Worm (Caenorhabditis elegans) whole organism, L1 larva: ENCODE results near the gene sid-2.
A peak's percentile ranks its signal among the peaks of the same experiment; 100 is the strongest.

Experiments used
- C16A3.4 ChIP-seq: fragments of 150-350 bp; optimal IDR thresholded peaks from 2 replicates; lab custom pipeline; 2014; ENCODE audit warnings: missing biosample characterization, missing genetic modification characterization
- F16B12.6 ChIP-seq: fragments of 150-350 bp; optimal IDR thresholded peaks from 2 replicates; lab custom pipeline; 2014; ENCODE audit warnings: missing biosample characterization, missing genetic modification characterization
- Y116A8C.19 ChIP-seq: sonication (generic microtip); optimal IDR thresholded peaks from 2 replicates; lab custom pipeline; 2016; ENCODE audit warnings: missing compliant biosample characterization, missing genetic modification characterization, borderline replicate concordance
- blmp-1 ChIP-seq: fragments of 150-350 bp; optimal IDR thresholded peaks from 2 replicates; lab custom pipeline; 2014; ENCODE audit warnings: missing biosample characterization, missing genetic modification characterization
- ceh-82 ChIP-seq, 3 experiments: fragments of 150-350 bp in 1 of 3; sonication (generic microtip) in 2 of 3; optimal IDR thresholded peaks; 2 replicates each; lab custom pipeline; 2014 to 2017; ENCODE audit warnings: missing biosample characterization in 3 of 3, missing genetic modification characterization in 3 of 3
- efl-1 ChIP-seq, 4 experiments: fragments of 150-350 bp; optimal IDR thresholded peaks in 3 of 4; peaks in 1 of 4; 1 replicate in 1 of 4; 2 replicates in 3 of 4; lab custom pipeline; 2014; ENCODE audit warnings: missing biosample characterization in 2 of 4, missing genetic modification characterization in 2 of 4, missing genetic modification reagents in 2 of 4
- elt-2 ChIP-seq: sonication (generic microtip); optimal IDR thresholded peaks from 2 replicates; lab custom pipeline; 2016; ENCODE audit warnings: missing genetic modification characterization, mild to moderate bottlenecking, inconsistent platforms, missing compliant biosample characterization, missing genetic modification reagents
- elt-3 ChIP-seq, 6 experiments: fragments of 150-350 bp in 1 of 6; sonication (generic microtip); optimal IDR thresholded peaks; 2 replicates each; lab custom pipeline; 2017 to 2018; ENCODE audit warnings: missing biosample characterization in 6 of 6, missing genetic modification characterization in 6 of 6, inconsistent platforms in 1 of 6
- fkh-4 ChIP-seq: sonication (generic microtip); optimal IDR thresholded peaks from 2 replicates; lab custom pipeline; 2016; ENCODE audit warnings: missing compliant biosample characterization, missing genetic modification characterization, borderline replicate concordance
- fkh-8 ChIP-seq: sonication (generic microtip); optimal IDR thresholded peaks from 2 replicates; lab custom pipeline; 2016; ENCODE audit warnings: mild to moderate bottlenecking, missing genetic modification characterization, missing compliant biosample characterization
- isw-1 ChIP-seq: fragments of 200-800 bp; sonication (Bioruptor generic); IDR thresholded peaks from 2 replicates; pipeline ENCODE4 v1.3.6; 2022; ENCODE audit warnings: missing genetic modification characterization, missing compliant biosample characterization
- jun-1 ChIP-seq: fragments of 150-350 bp; optimal IDR thresholded peaks from 2 replicates; lab custom pipeline; 2014; ENCODE audit warnings: missing biosample characterization, missing genetic modification reagents, missing genetic modification characterization
- lin-35 ChIP-seq, 2 experiments: fragments of 150-350 bp; optimal IDR thresholded peaks; 2 replicates each; lab custom pipeline; 2014; ENCODE audit warnings: missing biosample characterization in 2 of 2, missing genetic modification characterization in 2 of 2, missing genetic modification reagents in 2 of 2
- lsy-2 ChIP-seq, 2 experiments: fragments of 150-350 bp; optimal IDR thresholded peaks; 2 replicates each; lab custom pipeline; 2014; ENCODE audit warnings: missing biosample characterization in 2 of 2, missing genetic modification characterization in 2 of 2
- mdl-1 ChIP-seq, 2 experiments: fragments of 150-350 bp; optimal IDR thresholded peaks; 2 replicates each; lab custom pipeline; 2014 to 2017; ENCODE audit warnings: missing biosample characterization in 2 of 2, missing genetic modification characterization in 2 of 2, inconsistent platforms in 1 of 2
- mef-2 ChIP-seq: fragments of 150-350 bp; optimal IDR thresholded peaks from 2 replicates; lab custom pipeline; 2014; ENCODE audit warnings: missing biosample characterization, missing genetic modification characterization
- mep-1 ChIP-seq: fragments of 150-350 bp; optimal IDR thresholded peaks from 2 replicates; lab custom pipeline; 2014; ENCODE audit warnings: missing biosample characterization, missing genetic modification characterization
- nhr-20 ChIP-seq: sonication (generic microtip); optimal IDR thresholded peaks from 2 replicates; lab custom pipeline; 2016; ENCODE audit warnings: mild to moderate bottlenecking, missing genetic modification characterization, missing compliant biosample characterization
- nhr-47 ChIP-seq: sonication (generic microtip); optimal IDR thresholded peaks from 2 replicates; lab custom pipeline; 2016; ENCODE audit warnings: mild to moderate bottlenecking, missing genetic modification characterization, moderate library complexity, missing compliant biosample characterization
- nhr-71 ChIP-seq: sonication (generic microtip); optimal IDR thresholded peaks from 2 replicates; lab custom pipeline; 2016; ENCODE audit warnings: mild to moderate bottlenecking, missing genetic modification characterization, moderate library complexity, missing compliant biosample characterization
- nhr-76 ChIP-seq: sonication (generic microtip); optimal IDR thresholded peaks from 2 replicates; lab custom pipeline; 2017; ENCODE audit warnings: missing biosample characterization, missing genetic modification characterization
- nhr-77 ChIP-seq: fragments of 150-350 bp; optimal IDR thresholded peaks from 2 replicates; lab custom pipeline; 2014; ENCODE audit warnings: missing biosample characterization, missing genetic modification characterization
- nhr-84 ChIP-seq: sonication (generic microtip); optimal IDR thresholded peaks from 2 replicates; lab custom pipeline; 2017; ENCODE audit warnings: missing biosample characterization, missing genetic modification characterization
- nhr-85 ChIP-seq: sonication (generic microtip); peaks from one replicate; lab custom pipeline; 2016; ENCODE audit warnings: missing genetic modification characterization, inconsistent platforms, missing compliant biosample characterization
- nhr-90 ChIP-seq: sonication (generic microtip); optimal IDR thresholded peaks from 2 replicates; lab custom pipeline; 2016; ENCODE audit warnings: mild to moderate bottlenecking, missing genetic modification characterization, missing compliant biosample characterization; ENCODE audit not compliant: poor library complexity
- pag-3 ChIP-seq: sonication (generic microtip); optimal IDR thresholded peaks from 2 replicates; lab custom pipeline; 2017; ENCODE audit warnings: missing genetic modification characterization, mild to moderate bottlenecking, missing compliant biosample characterization, antibody characterized with exemption, borderline replicate concordance; ENCODE audit not compliant: insufficient read depth
- rnt-1 ChIP-seq: sonication (generic microtip); optimal IDR thresholded peaks from 2 replicates; lab custom pipeline; 2016; ENCODE audit warnings: mild to moderate bottlenecking, missing genetic modification characterization, moderate library complexity, missing compliant biosample characterization
- skn-1 ChIP-seq: fragments of 150-350 bp; optimal IDR thresholded peaks from 2 replicates; lab custom pipeline; 2014; ENCODE audit warnings: missing biosample characterization, missing genetic modification characterization
- snu-23 ChIP-seq: sonication (generic microtip); optimal IDR thresholded peaks from 2 replicates; lab custom pipeline; 2016; ENCODE audit warnings: missing genetic modification characterization, missing compliant biosample characterization
- sox-4 ChIP-seq: sonication (generic microtip); optimal IDR thresholded peaks from 2 replicates; lab custom pipeline; 2016; ENCODE audit warnings: missing genetic modification characterization, missing compliant biosample characterization
- swsn-7 ChIP-seq: sonication (generic microtip); optimal IDR thresholded peaks from 2 replicates; lab custom pipeline; 2016; ENCODE audit warnings: missing genetic modification characterization, missing compliant biosample characterization
- tbx-2 ChIP-seq: sonication (generic microtip); optimal IDR thresholded peaks from 2 replicates; lab custom pipeline; 2016; ENCODE audit warnings: missing genetic modification characterization, missing compliant biosample characterization
- unc-130 ChIP-seq: fragments of 150-350 bp; optimal IDR thresholded peaks from 2 replicates; lab custom pipeline; 2017; ENCODE audit warnings: missing biosample characterization, missing genetic modification characterization, inconsistent platforms
- unc-86 ChIP-seq: sonication (generic microtip); optimal IDR thresholded peaks from 2 replicates; lab custom pipeline; 2016; ENCODE audit warnings: missing genetic modification characterization, missing compliant biosample characterization
- ztf-11 ChIP-seq, 2 experiments: sonication (generic microtip); optimal IDR thresholded peaks; 2 replicates each; lab custom pipeline; 2016 to 2017; ENCODE audit warnings: missing genetic modification characterization in 2 of 2, missing biosample characterization in 1 of 2, missing compliant biosample characterization in 1 of 2

sid-2 gene

DNA sequence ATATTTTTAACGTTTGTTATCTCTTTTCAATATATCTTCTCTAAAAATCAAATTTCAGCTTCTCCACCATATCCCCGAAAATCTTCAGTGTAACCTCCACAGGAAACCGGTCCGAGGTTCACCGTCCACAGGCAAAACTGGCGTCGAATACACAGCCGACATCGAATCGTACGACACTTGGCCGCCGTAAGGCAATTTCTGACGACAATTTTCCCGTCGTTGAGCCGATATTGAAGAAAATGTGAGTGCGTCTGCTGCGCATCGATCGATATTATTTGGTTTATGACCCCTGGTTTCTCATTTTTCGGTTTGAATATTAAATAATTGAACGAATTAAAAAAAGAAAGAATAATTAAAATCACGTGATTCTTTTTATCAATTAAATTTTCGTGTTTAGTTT is 8.0 kb downstream of the sid-2 start, which contains the start of gene cul-2 (continued):
- TF ChIP-seq efl-1 (optimal IDR thresholded peaks at IDR 0.05; lab: Kevin White, UChicago) (peak in 1 of 2 experiments; percentile 41), efl-1 (GFP tag; optimal IDR thresholded peaks at IDR 0.05 in 1 of 2; lab: Kevin White, UChicago) (peak; percentile 34 to 80), elt-2 (no peak), mep-1 (tag; lab: Kevin White, UChicago) (peak; percentile 19), lsy-2 (tag; optimal IDR thresholded peaks at IDR 0.05; lab: Kevin White, UChicago) (peak; percentile 9 to 49)

DNA sequence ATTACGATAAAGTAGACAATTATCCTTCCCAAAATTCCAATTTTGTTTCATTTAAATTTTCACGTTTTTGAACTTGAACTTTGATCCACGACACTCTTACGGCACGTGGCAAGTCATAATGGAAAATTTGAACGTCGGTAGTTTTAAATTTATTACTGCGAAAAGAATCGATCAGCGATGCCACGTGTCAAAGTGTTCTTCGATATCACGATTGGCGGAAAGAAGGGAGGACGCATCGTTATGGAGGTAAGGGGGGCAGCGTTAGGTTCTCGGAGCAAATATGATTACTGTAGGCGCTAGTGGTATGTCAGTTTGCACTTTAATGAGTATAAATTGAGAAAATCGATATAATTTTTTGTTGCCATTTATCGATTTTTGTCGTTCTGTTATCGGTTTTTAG is 13.3 kb downstream of the sid-2 start, which contains the start of gene cyn-2:
Gene cyn-2, plus strand, starts transcription at position 114 of the 400 bp plus-strand sequence.
- no peak for TF ChIP-seq F16B12.6 (tag; lab: Kevin White, UChicago)

DNA sequence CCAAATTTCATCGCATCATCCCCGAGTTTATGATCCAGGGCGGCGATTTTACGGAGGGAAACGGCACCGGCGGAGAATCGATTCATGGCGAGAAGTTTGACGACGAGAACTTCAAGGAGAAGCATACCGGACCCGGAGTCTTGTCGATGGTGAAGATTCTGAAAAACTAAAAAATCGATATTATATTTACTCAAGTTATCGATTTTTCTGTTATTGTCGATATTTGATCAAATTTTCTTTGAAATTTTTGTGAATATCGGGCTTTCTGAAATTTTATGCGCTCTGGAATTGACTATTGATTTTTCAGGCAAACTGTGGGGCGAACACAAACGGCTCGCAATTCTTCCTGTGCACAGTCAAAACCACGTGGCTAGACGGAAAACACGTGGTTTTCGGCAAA is 13.9 kb downstream of the sid-2 start:
- no peak for TF ChIP-seq mep-1 (tag; lab: Kevin White, UChicago)
- no peak for TF ChIP-seq skn-1 (tag; lab: Kevin White, UChicago)
- no peak for TF ChIP-seq unc-86 (tag; lab: Kevin White, UChicago)
- no peak for TF ChIP-seq mef-2 (tag; lab: Kevin White, UChicago)
- peak; percentile 51 for TF ChIP-seq nhr-85 (tag; lab: Kevin White, UChicago)

DNA sequence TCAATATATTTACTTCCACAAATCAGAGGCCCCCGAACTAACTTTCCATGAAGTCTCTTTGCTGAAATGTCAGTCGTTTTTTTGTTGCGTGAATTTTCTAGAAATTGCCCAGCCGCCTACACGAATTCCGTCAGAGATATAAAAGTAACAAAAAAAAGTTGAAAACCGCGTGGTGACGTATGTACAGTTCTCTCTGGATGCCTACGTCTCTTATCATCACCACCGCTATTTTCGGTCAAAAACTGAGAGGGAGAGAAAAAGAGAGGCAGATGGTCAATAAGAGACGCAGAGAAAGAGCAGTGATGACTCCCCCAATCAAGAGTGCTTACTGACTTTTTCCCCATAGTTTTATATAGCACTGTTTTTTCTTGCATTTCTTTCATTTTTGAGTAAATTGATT is 14.8 kb downstream of the sid-2 start:
- TF ChIP-seq nhr-20 (peak; percentile 51), nhr-47 (tag; lab: Kevin White, UChicago) (peak; percentile 17), nhr-85 (tag; lab: Kevin White, UChicago) (peak; percentile 73), jun-1 (tag; lab: Kevin White, UChicago) (peak; percentile 14), blmp-1 (tag; lab: Kevin White, UChicago) (peak; percentile 70), fkh-4 (no peak), efl-1 (optimal IDR thresholded peaks at IDR 0.05; lab: Kevin White, UChicago) (peak; percentile 31 to 33), efl-1 (GFP tag; optimal IDR thresholded peaks at IDR 0.05 in 1 of 2; lab: Kevin White, UChicago) (peak in 1 of 2 experiments; percentile 80), isw-1 (GFP tag; lab: Robert Waterston, UW) (no peak), nhr-84 (tag; lab: Kevin White, UChicago) (no peak), snu-23 (GFP tag; lab: Kevin White, UChicago) (peak; percentile 58), lin-35 (GFP tag; optimal IDR thresholded peaks at IDR 0.05; lab: Kevin White, UChicago) (peak in 1 of 2 experiments; percentile 71), nhr-71 (tag; lab: Kevin White, UChicago) (peak; percentile 59), ceh-82 (tag; optimal IDR thresholded peaks at IDR 0.05; lab: Kevin White, UChicago) (peak in 2 of 3 experiments; percentile 13 to 19), tbx-2 (peak; percentile 32), nhr-90 (tag; lab: Kevin White, UChicago) (peak; percentile 42), skn-1 (tag; lab: Kevin White, UChicago) (peak; percentile 45), elt-2 (peak; percentile 54), sox-4 (tag; lab: Kevin White, UChicago) (no peak), mdl-1 (tag; optimal IDR thresholded peaks at IDR 0.05; lab: Kevin White, UChicago) (peak in 1 of 2 experiments; percentile 68), mep-1 (tag; lab: Kevin White, UChicago) (peak; percentile 24), nhr-77 (peak; percentile 17), C16A3.4 (tag; lab: Kevin White, UChicago) (peak; percentile 22), Y116A8C.19 (tag; lab: Kevin White, UChicago) (no peak), swsn-7 (peak; percentile 26), lsy-2 (tag; optimal IDR thresholded peaks at IDR 0.05; lab: Kevin White, UChicago) (peak in 1 of 2 experiments; percentile 59), rnt-1 (tag; lab: Kevin White, UChicago) (peak; percentile 3), ztf-11 (tag; optimal IDR thresholded peaks at IDR 0.05; lab: Kevin White, UChicago) (no peak), pag-3 (tag; lab: Kevin White, UChicago) (no peak), elt-3 (tag; optimal IDR thresholded peaks at IDR 0.05; lab: Kevin White, UChicago) (peak in 2 of 6 experiments; percentile 34 to 53)

DNA sequence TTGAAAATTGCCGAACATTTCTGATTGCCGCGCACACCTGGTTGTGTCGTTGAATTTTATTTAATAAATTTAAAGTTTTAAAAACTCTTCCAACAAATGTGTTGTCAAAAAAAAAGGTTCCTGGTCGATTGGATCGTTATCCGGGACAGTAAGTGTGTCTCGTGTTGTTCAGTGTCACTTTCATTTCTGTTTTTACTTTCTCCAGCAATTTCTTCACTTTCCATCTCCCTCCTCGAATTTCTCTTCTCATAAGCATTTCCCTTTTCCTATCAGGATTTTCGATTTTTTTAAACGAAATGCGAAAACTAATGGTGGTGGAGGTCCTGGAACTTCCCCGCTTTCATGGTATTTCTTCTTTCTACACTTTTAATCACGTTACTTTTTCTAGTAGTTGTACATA is 16.3 kb downstream of the sid-2 start:
- TF ChIP-seq nhr-85 (tag; lab: Kevin White, UChicago) (no peak), nhr-76 (tag; lab: Kevin White, UChicago) (no peak), blmp-1 (tag; lab: Kevin White, UChicago) (peak; percentile 99), efl-1 (optimal IDR thresholded peaks at IDR 0.05; lab: Kevin White, UChicago) (no peak), efl-1 (GFP tag; optimal IDR thresholded peaks at IDR 0.05 in 1 of 2; lab: Kevin White, UChicago) (peak in 1 of 2 experiments; percentile 35), unc-130 (tag; lab: Kevin White, UChicago) (no peak), fkh-8 (tag; lab: Kevin White, UChicago) (no peak)
